Fruit fly (Drosophila melanogaster): ENCODE results near the gene Pbp95.

DNA sequence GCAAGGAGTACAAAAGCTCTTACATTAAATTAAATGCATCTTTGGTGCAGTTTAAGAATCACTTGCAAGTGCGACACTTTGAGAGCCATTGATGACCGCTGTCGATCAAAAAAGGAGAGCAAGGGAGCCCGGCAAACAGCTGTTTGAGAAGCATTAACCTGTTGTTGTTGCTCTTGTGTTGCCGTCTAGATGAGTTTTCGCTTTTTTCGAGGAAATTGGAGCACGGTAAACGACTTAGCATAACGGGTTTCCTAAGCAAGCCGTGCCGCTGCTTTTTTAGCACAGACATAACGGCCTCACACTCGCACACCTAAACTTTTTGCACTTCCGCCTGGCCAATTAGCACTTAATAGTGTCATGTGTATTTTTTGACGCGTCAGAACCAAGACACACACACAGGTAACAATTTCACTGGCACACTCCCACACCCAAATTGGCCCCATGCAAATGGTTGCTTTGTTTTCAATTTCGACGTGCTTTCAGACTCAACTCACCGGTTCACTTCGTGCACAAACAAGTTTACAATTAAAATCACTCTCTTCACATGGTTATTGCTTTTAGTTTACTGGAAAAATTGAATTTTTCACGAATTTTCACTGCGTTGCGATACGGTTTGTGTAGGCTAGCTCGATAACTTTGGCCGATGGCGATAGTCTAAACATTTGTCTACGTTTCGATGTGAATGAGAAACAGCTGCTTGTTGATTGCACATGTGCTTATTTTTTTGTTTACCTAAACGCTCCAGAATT lies 16.7 kb downstream of the Pbp95 start, which contains the start of the genes CG10903 and CG2747:
- no peak for TF ChIP-seq psq (optimal IDR thresholded peaks at IDR 0.05)
- no peak for TF ChIP-seq pan (optimal IDR thresholded peaks at IDR 0.05)
- no peak for TF ChIP-seq usp (GFP tag; optimal IDR thresholded peaks at IDR 0.05)
- no peak for TF ChIP-seq CG8478 (optimal IDR thresholded peaks at IDR 0.05)
- no peak for TF ChIP-seq Dll (optimal IDR thresholded peaks at IDR 0.05)
- TF ChIP-seq EcR (GFP tag; optimal IDR thresholded peaks at IDR 0.05): no peak
